Fruit fly (Drosophila melanogaster) whole organism: ENCODE measurements around the gene Ance-3.

Experiments
- CG8478 ChIP-seq: fragments of >200 bp; optimal IDR thresholded peaks from 2 replicates; lab custom pipeline; 2018; ENCODE audit warnings: inconsistent platforms
- psq ChIP-seq: fragments of >200 bp; optimal IDR thresholded peaks from 2 replicates; lab custom pipeline; 2017

DNA sequence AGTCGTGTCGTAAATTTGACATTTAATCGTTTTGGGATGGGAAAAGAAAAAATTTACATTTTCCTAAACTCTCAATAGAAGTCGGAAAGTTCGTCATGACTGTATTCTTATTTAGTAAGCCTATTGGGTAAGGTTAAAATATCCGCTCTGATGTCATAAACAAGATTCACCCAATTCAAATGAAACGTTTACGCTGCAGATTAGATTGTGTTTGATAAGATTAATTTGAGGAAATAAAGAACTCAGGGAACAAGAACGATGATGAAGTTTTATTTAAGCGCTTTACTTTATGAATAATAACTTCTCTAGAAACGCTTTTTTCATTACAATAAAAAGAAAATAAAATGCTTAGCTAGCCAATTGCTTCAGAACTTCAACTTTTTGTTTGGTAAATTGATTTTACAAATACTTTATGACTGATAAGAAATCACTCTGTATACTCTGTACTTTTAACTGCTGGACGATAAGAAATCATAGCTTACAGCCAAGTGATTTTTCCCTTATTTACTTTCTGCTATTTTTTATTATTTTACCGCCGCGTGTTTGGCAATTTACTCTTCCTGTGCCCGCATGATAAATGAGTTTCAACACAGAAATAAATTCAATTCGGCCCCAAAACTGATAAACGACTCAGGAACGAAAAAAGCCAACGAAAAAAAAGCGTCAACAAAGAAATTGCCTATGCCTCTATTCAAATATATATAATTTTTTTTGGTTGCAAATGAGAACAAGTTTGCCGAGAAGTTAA lies 28.0 kb upstream of the Ance-3 start:
- TF ChIP-seq psq (lab: Kevin White, UChicago): no peak
- TF ChIP-seq CG8478 (lab: Kevin White, UChicago): no peak
